Worm (Caenorhabditis elegans) whole organism, young adult: ENCODE measurements around the gene E02H4.2.

Experiments used
- B0261.1 ChIP-seq: sonication (generic microtip); optimal IDR thresholded peaks from 2 replicates; lab custom pipeline; 2016; ENCODE audit warnings: mild to moderate bottlenecking, missing genetic modification characterization, moderate library complexity, missing compliant biosample characterization
- B0336.3 ChIP-seq: fragments of 200-800 bp; sonication (Bioruptor generic); IDR thresholded peaks from 2 replicates; pipeline ENCODE4 v1.3.6; 2022; ENCODE audit warnings: missing genetic modification characterization, missing compliant biosample characterization
- C06A6.2 ChIP-seq: fragments of 200-800 bp; sonication (Bioruptor generic); conservative IDR thresholded peaks from 2 replicates; pipeline ENCODE4 v1.3.6; 2022; ENCODE audit warnings: missing genetic modification characterization, missing compliant biosample characterization
- C17E4.6 ChIP-seq: fragments of 200-800 bp; sonication (Bioruptor generic); IDR thresholded peaks from 2 replicates; pipeline ENCODE4 v1.3.6; 2022; ENCODE audit warnings: missing genetic modification reagents, missing genetic modification characterization, missing compliant biosample characterization
- D2030.7 ChIP-seq: fragments of 200-800 bp; sonication (Bioruptor generic); IDR thresholded peaks from 2 replicates; pipeline ENCODE4 v1.3.6; 2022; ENCODE audit warnings: missing genetic modification reagents, missing genetic modification characterization, missing compliant biosample characterization
- F22D6.2 ChIP-seq: sonication (generic microtip); optimal IDR thresholded peaks from 2 replicates; lab custom pipeline; 2016; ENCODE audit warnings: mild to moderate bottlenecking, missing genetic modification characterization, missing compliant biosample characterization
- F23B12.7 ChIP-seq: sonication (generic microtip); optimal IDR thresholded peaks from 2 replicates; lab custom pipeline; 2017; ENCODE audit warnings: missing genetic modification characterization, mild to moderate bottlenecking, missing compliant biosample characterization, antibody characterized with exemption, moderate library complexity; ENCODE audit not compliant: insufficient read depth
- F33H1.4 ChIP-seq: fragments of 200-800 bp; sonication (Bioruptor generic); IDR thresholded peaks from 2 replicates; pipeline ENCODE4 v1.3.6; 2022; ENCODE audit warnings: missing genetic modification reagents, missing genetic modification characterization, missing compliant biosample characterization
- F49E8.2 ChIP-seq: sonication (generic microtip); optimal IDR thresholded peaks from 3 replicates; lab custom pipeline; 2017; ENCODE audit warnings: missing genetic modification characterization, mild to moderate bottlenecking, missing compliant biosample characterization, antibody characterized with exemption, moderate library complexity; ENCODE audit not compliant: insufficient read depth
- F52B5.7 ChIP-seq: sonication (generic microtip); optimal IDR thresholded peaks from 2 replicates; lab custom pipeline; 2016; ENCODE audit warnings: mild to moderate bottlenecking, missing genetic modification characterization, missing compliant biosample characterization
- K11D2.4 ChIP-seq: fragments of 200-800 bp; sonication (Bioruptor generic); IDR thresholded peaks from 2 replicates; pipeline ENCODE4 v1.3.6; 2022; ENCODE audit warnings: missing genetic modification reagents, missing genetic modification characterization, missing compliant biosample characterization
- K12H6.12 ChIP-seq: fragments of 200-800 bp; sonication (Bioruptor generic); optimal IDR thresholded peaks from 2 replicates; lab custom pipeline; 2018; ENCODE audit warnings: mild to moderate bottlenecking, missing genetic modification characterization, missing compliant biosample characterization
- T26A5.8 ChIP-seq: sonication (generic microtip); optimal IDR thresholded peaks from 2 replicates; lab custom pipeline; 2016; ENCODE audit warnings: missing genetic modification characterization, missing compliant biosample characterization
- Y53F4B.3 ChIP-seq: fragments of 200-800 bp; sonication (Bioruptor generic); IDR thresholded peaks from 2 replicates; pipeline ENCODE4 v1.3.6; 2022; ENCODE audit warnings: missing genetic modification reagents, missing genetic modification characterization, missing compliant biosample characterization
- Y53G8AR.9 ChIP-seq: fragments of 200-800 bp; sonication (Bioruptor generic); conservative IDR thresholded peaks from 2 replicates; pipeline ENCODE4 v1.3.6; 2022; ENCODE audit warnings: missing genetic modification reagents, missing genetic modification characterization, missing compliant biosample characterization
- Y79H2A.3 ChIP-seq: fragments of 200-800 bp; sonication (Bioruptor generic); conservative IDR thresholded peaks from 2 replicates; pipeline ENCODE4 v1.3.6; 2022; ENCODE audit warnings: missing genetic modification reagents, missing genetic modification characterization, missing compliant biosample characterization
- attf-3 ChIP-seq: fragments of 200-800 bp; sonication (Bioruptor generic); conservative IDR thresholded peaks from 2 replicates; pipeline ENCODE4 v1.3.6; 2022; ENCODE audit warnings: missing genetic modification reagents, missing genetic modification characterization, missing compliant biosample characterization
- attf-5 ChIP-seq: fragments of 200-800 bp; sonication (Bioruptor generic); optimal IDR thresholded peaks from 2 replicates; lab custom pipeline; 2018; ENCODE audit warnings: mild to moderate bottlenecking, missing genetic modification characterization, missing compliant biosample characterization
- cebp-2 ChIP-seq: fragments of 200-800 bp; sonication (Bioruptor generic); IDR thresholded peaks from 2 replicates; pipeline ENCODE4 v1.3.6; 2022; ENCODE audit warnings: missing genetic modification characterization, missing compliant biosample characterization
- ceh-27 ChIP-seq: fragments of 200-800 bp; sonication (Bioruptor generic); optimal IDR thresholded peaks from 2 replicates; lab custom pipeline; 2018; ENCODE audit warnings: mild to moderate bottlenecking, missing genetic modification characterization, moderate library complexity, missing compliant biosample characterization
- dox-1 ChIP-seq: fragments of 200-800 bp; sonication (Bioruptor generic); IDR thresholded peaks from 2 replicates; pipeline ENCODE4 v1.3.6; 2022; ENCODE audit warnings: missing genetic modification reagents, missing genetic modification characterization, missing compliant biosample characterization
- egl-18 ChIP-seq: fragments of 200-800 bp; sonication (Bioruptor generic); IDR thresholded peaks from 2 replicates; pipeline ENCODE4 v1.3.6; 2022; ENCODE audit warnings: missing genetic modification reagents, missing genetic modification characterization, missing compliant biosample characterization
- egl-44 ChIP-seq: fragments of 200-800 bp; sonication (Bioruptor generic); IDR thresholded peaks from 2 replicates; pipeline ENCODE4 v1.3.6; 2022; ENCODE audit warnings: missing genetic modification reagents, missing genetic modification characterization, missing compliant biosample characterization
- egrh-3 ChIP-seq: fragments of 200-800 bp; sonication (Bioruptor generic); IDR thresholded peaks from 2 replicates; pipeline ENCODE4 v1.3.6; 2022; ENCODE audit warnings: missing genetic modification reagents, missing genetic modification characterization, missing compliant biosample characterization
- him-1 ChIP-seq: sonication (generic microtip); optimal IDR thresholded peaks from 2 replicates; lab custom pipeline; 2016; ENCODE audit warnings: missing genotype, missing genetic modification reagents, missing genetic modification characterization, missing compliant biosample characterization
- hmg-1.2 ChIP-seq: fragments of 200-800 bp; sonication (Bioruptor generic); IDR thresholded peaks from 2 replicates; pipeline ENCODE4 v1.3.6; 2022; ENCODE audit warnings: missing genetic modification reagents, missing genetic modification characterization, missing compliant biosample characterization
- hmg-20 ChIP-seq: fragments of 200-800 bp; sonication (Bioruptor generic); IDR thresholded peaks from 2 replicates; pipeline ENCODE4 v1.3.6; 2022; ENCODE audit warnings: missing genetic modification reagents, missing genetic modification characterization, missing compliant biosample characterization
- lag-1 ChIP-seq: fragments of 200-800 bp; sonication (Bioruptor generic); IDR thresholded peaks from 2 replicates; pipeline ENCODE4 v1.3.6; 2022; ENCODE audit warnings: missing genetic modification reagents, missing genetic modification characterization, missing compliant biosample characterization
- lin-35 ChIP-seq, 3 experiments: fragments of 150-350 bp in 2 of 3; sonication (generic microtip) in 1 of 3; optimal IDR thresholded peaks; 2 replicates each; lab custom pipeline; 2014 to 2018; ENCODE audit warnings: missing biosample characterization in 3 of 3, missing genetic modification characterization in 3 of 3, missing genetic modification reagents in 3 of 3
- madf-3 ChIP-seq: fragments of 200-800 bp; sonication (Bioruptor generic); IDR thresholded peaks from 2 replicates; pipeline ENCODE4 v1.3.6; 2022; ENCODE audit warnings: missing genetic modification reagents, missing genetic modification characterization, missing compliant biosample characterization
- mcd-1 ChIP-seq: fragments of 200-800 bp; sonication (Bioruptor generic); IDR thresholded peaks from 2 replicates; pipeline ENCODE4 v1.3.6; 2022; ENCODE audit warnings: missing genetic modification reagents, missing genetic modification characterization, missing compliant biosample characterization
- nfya-1 ChIP-seq: sonication (generic microtip); optimal IDR thresholded peaks from 2 replicates; lab custom pipeline; 2017; ENCODE audit warnings: antibody characterized with exemption, missing compliant biosample characterization, missing genetic modification characterization, borderline replicate concordance; ENCODE audit not compliant: insufficient read depth
- nfya-2 ChIP-seq: fragments of 200-800 bp; sonication (Bioruptor generic); IDR thresholded peaks from 2 replicates; pipeline ENCODE4 v1.3.6; 2022; ENCODE audit warnings: missing genetic modification reagents, missing genetic modification characterization, missing compliant biosample characterization
- nhr-120 ChIP-seq: fragments of 200-800 bp; sonication (Bioruptor generic); IDR thresholded peaks from 2 replicates; pipeline ENCODE4 v1.3.6; 2022; ENCODE audit warnings: missing genetic modification characterization, missing compliant biosample characterization
- nhr-179 ChIP-seq: sonication (generic microtip); optimal IDR thresholded peaks from 2 replicates; lab custom pipeline; 2016; ENCODE audit warnings: mild to moderate bottlenecking, missing genetic modification characterization, missing compliant biosample characterization
- pha-4 ChIP-seq: fragments of 150-350 bp; sonication (generic microtip); optimal IDR thresholded peaks from 2 replicates; lab custom pipeline; 2014; ENCODE audit warnings: missing biosample characterization, missing genetic modification reagents, missing genetic modification characterization
- rcor-1 ChIP-seq: fragments of 200-800 bp; sonication (Bioruptor generic); IDR thresholded peaks from 2 replicates; pipeline ENCODE4 v1.3.6; 2022; ENCODE audit warnings: missing genetic modification reagents, missing genetic modification characterization, missing compliant biosample characterization
- rpc-1 ChIP-seq, 2 experiments: fragments of 150-350 bp in 1 of 2; sonication (generic microtip) in 1 of 2; optimal IDR thresholded peaks; 2 replicates each; lab custom pipeline; 2014 to 2018; ENCODE audit warnings: missing biosample characterization in 1 of 2, missing genetic modification characterization in 1 of 2, missing genetic modification reagents in 1 of 2, missing genotype in 1 of 2
- snpc-1.3 ChIP-seq: sonication (generic microtip); optimal IDR thresholded peaks from 2 replicates; lab custom pipeline; 2017; ENCODE audit warnings: missing genetic modification characterization, mild to moderate bottlenecking, missing compliant biosample characterization, antibody characterized with exemption, moderate library complexity, missing genotype, missing genetic modification reagents; ENCODE audit not compliant: insufficient read depth
- snpc-4 ChIP-seq, 5 experiments: fragments of 150-350 bp in 1 of 5; sonication (generic microtip) in 4 of 5; optimal IDR thresholded peaks; 2 replicates each; lab custom pipeline; 2014 to 2018; ENCODE audit warnings: missing genetic modification characterization in 5 of 5, missing biosample characterization in 3 of 5, antibody characterized with exemption in 2 of 5, mild to moderate bottlenecking in 2 of 5, missing compliant biosample characterization in 2 of 5, missing genotype in 2 of 5, moderate library complexity in 2 of 5, missing genetic modification reagents in 1 of 5
- somi-1 ChIP-seq: fragments of 200-800 bp; sonication (Bioruptor generic); optimal IDR thresholded peaks from 2 replicates; lab custom pipeline; 2018; ENCODE audit warnings: mild to moderate bottlenecking, missing genetic modification characterization, missing compliant biosample characterization
- tbx-9 ChIP-seq: sonication (generic microtip); optimal IDR thresholded peaks from 2 replicates; lab custom pipeline; 2016; ENCODE audit warnings: borderline replicate concordance, missing genetic modification characterization, inconsistent platforms, missing compliant biosample characterization
- unc-130 ChIP-seq: sonication (generic microtip); optimal IDR thresholded peaks from 2 replicates; lab custom pipeline; 2016; ENCODE audit warnings: missing genetic modification reagents, missing genetic modification characterization, missing compliant biosample characterization
- unc-62 ChIP-seq: fragments of 150-350 bp; optimal IDR thresholded peaks from 2 replicates; lab custom pipeline; 2014; ENCODE audit warnings: missing biosample characterization, missing genetic modification reagents, missing genetic modification characterization
- zfh-2 ChIP-seq: fragments of 200-800 bp; sonication (Bioruptor generic); conservative IDR thresholded peaks from 2 replicates; pipeline ENCODE4 v1.3.6; 2022; ENCODE audit warnings: missing genetic modification reagents, missing genetic modification characterization, missing compliant biosample characterization
- ztf-26 ChIP-seq: sonication (generic microtip); optimal IDR thresholded peaks from 2 replicates; lab custom pipeline; 2017; ENCODE audit warnings: missing genetic modification characterization, missing compliant biosample characterization
- ztf-28 ChIP-seq: fragments of 200-800 bp; sonication (Bioruptor generic); IDR thresholded peaks from 2 replicates; pipeline ENCODE4 v1.3.6; 2022; ENCODE audit warnings: missing genetic modification reagents, missing genetic modification characterization, missing compliant biosample characterization
- ztf-6 ChIP-seq: fragments of 200-800 bp; sonication (Bioruptor generic); IDR thresholded peaks from 2 replicates; pipeline ENCODE4 v1.3.6; 2022; ENCODE audit warnings: missing genetic modification reagents, missing genetic modification characterization, missing compliant biosample characterization

The E02H4.2 gene

DNA sequence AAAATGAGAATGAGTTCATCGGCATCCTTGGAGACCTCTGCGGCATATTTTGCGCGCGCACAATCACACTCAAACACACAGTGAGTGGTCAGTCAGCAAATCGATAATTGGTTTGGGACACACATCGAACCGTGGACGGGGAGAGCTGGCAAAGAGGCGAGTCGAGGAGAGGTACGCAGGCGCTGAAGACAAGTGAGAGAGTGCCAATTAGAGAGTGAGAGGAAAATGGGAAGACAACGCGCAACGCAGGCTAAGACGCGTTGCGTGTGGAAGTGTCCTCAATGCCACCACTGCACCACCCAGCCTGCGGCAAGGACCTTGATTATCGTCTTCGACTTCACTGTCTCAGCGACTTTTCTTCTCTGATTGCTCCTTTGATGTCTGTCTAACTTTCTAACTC, 15.8 kb upstream of the E02H4.2 start (continued):
- TF ChIP-seq F23B12.7 (tag; lab: Kevin White, UChicago) (no peak), D2030.7 (GFP tag; lab: Robert Waterston, UW) (no peak), attf-5 (GFP tag; lab: Kevin White, UChicago) (peak; percentile 75), nfya-2 (GFP tag; lab: Robert Waterston, UW) (no peak), Y53G8AR.9 (GFP tag; lab: Robert Waterston, UW) (no peak), egrh-3 (no peak; the same call in 1 of the 2 replicates), attf-3 (GFP tag; lab: Robert Waterston, UW) (no peak), egl-18 (no peak), dox-1 (GFP tag; lab: Robert Waterston, UW) (peak; percentile 75; the same call in 1 of the 2 replicates), tbx-9 (no peak), nfya-1 (tag; lab: Kevin White, UChicago) (no peak), mcd-1 (GFP tag; lab: Robert Waterston, UW) (peak; percentile 60), lag-1 (GFP tag; lab: Robert Waterston, UW) (no peak), snpc-1.3 (tag; lab: Kevin White, UChicago) (no peak), pha-4 (no peak), zfh-2 (GFP tag; lab: Robert Waterston, UW) (peak; percentile 93), hmg-1.2 (peak; percentile 88), hmg-20 (no peak; the same call in 1 of the 2 replicates), T26A5.8 (no peak), ztf-6 (no peak), cebp-2 (GFP tag; lab: Robert Waterston, UW) (0 out of 2 replicates have a peak, but pooled peaks have one; percentile 69), unc-62 (GFP tag; lab: Kevin White, UChicago) (peak; percentile 26), unc-130 (no peak), F52B5.7 (tag; lab: Kevin White, UChicago) (no peak), K11D2.4 (0 out of 2 replicates have a peak, but pooled peaks have one; percentile 29), B0336.3 (GFP tag; lab: Robert Waterston, UW) (no peak; the same call in 1 of the 2 replicates), ztf-26 (tag; lab: Kevin White, UChicago) (no peak), C06A6.2 (GFP tag; lab: Robert Waterston, UW) (no peak), ceh-27 (GFP tag; lab: Kevin White, UChicago) (peak; percentile 77), snpc-4 (GFP tag; optimal IDR thresholded peaks at IDR 0.05; lab: Kevin White, UChicago) (no peak), snpc-4 (tag; optimal IDR thresholded peaks at IDR 0.05; lab: Kevin White, UChicago) (no peak), Y79H2A.3 (GFP tag; lab: Robert Waterston, UW) (no peak), rcor-1 (no peak), ztf-28 (GFP tag; lab: Robert Waterston, UW) (no peak), him-1 (tag; lab: Kevin White, UChicago) (no peak), F33H1.4 (GFP tag; lab: Robert Waterston, UW) (no peak), C17E4.6 (GFP tag; lab: Robert Waterston, UW) (no peak), rpc-1 (optimal IDR thresholded peaks at IDR 0.05; lab: Kevin White, UChicago) (no peak), rpc-1 (tag; optimal IDR thresholded peaks at IDR 0.05; lab: Kevin White, UChicago) (no peak), F49E8.2 (tag; lab: Kevin White, UChicago) (no peak), B0261.1 (no peak), nhr-179 (no peak), F22D6.2 (tag; lab: Kevin White, UChicago) (no peak), K12H6.12 (peak; percentile 62), lin-35 (GFP tag; optimal IDR thresholded peaks at IDR 0.05; lab: Kevin White, UChicago) (no peak), Y53F4B.3 (GFP tag; lab: Robert Waterston, UW) (no peak), egl-44 (GFP tag; lab: Robert Waterston, UW) (no peak), nhr-120 (GFP tag; lab: Robert Waterston, UW) (no peak), madf-3 (no peak), somi-1 (GFP tag; lab: Kevin White, UChicago) (peak; percentile 45)
